Fruit fly (Drosophila melanogaster): Measurements from ENCODE around the gene Phlpp.

Phlpp gene

dm6 chr2L:19011895-19012645 lies 46.9 kb upstream of the Phlpp start (continued):
- peak; percentile 48 for TF ChIP-seq CG33213 (GFP tag; optimal IDR thresholded peaks at IDR 0.05)
- TF ChIP-seq Dek (tag; optimal IDR thresholded peaks at IDR 0.05), result peak; percentile 77
- TF ChIP-seq CG2120 (GFP tag; optimal IDR thresholded peaks at IDR 0.05), result peak; percentile 94
- peak; percentile 54 for TF ChIP-seq CG7987 (GFP tag; optimal IDR thresholded peaks at IDR 0.05)
- TF ChIP-seq trem (tag; optimal IDR thresholded peaks at IDR 0.05), result peak; percentile 36
- peak; percentile 75 for TF ChIP-seq CG18619 (GFP tag; optimal IDR thresholded peaks at IDR 0.05)
- TF ChIP-seq CG10565 (GFP tag; optimal IDR thresholded peaks at IDR 0.05), result no peak
- peak; percentile 75 for TF ChIP-seq peb (GFP tag; IDR thresholded peaks at IDR 0.05)
- peak; percentile 65; the same call in 1 of the 2 replicates for TF ChIP-seq Adf1 (GFP tag; IDR thresholded peaks at IDR 0.05)
- peak; percentile 85 for TF ChIP-seq CG13624 (GFP tag; optimal IDR thresholded peaks at IDR 0.05)
- no peak for TF ChIP-seq B-H2 (GFP tag; optimal IDR thresholded peaks at IDR 0.05)
- peak; percentile 16 for TF ChIP-seq CG6654 (GFP tag; optimal IDR thresholded peaks at IDR 0.05)
- no peak for TF ChIP-seq pita (GFP tag; optimal IDR thresholded peaks at IDR 0.05)
- no peak for TF ChIP-seq cato (GFP tag; optimal IDR thresholded peaks at IDR 0.05; ENCODE audit: borderline replicate concordance)
- peak; percentile 85 for TF ChIP-seq CG6689 (GFP tag; IDR thresholded peaks at IDR 0.05)
- TF ChIP-seq CG6765 (GFP tag; optimal IDR thresholded peaks at IDR 0.05), result peak; percentile 8
- TF ChIP-seq CG5953 (GFP tag; IDR thresholded peaks at IDR 0.05), result peak; percentile 82
- TF ChIP-seq dmrt11E (tag; optimal IDR thresholded peaks at IDR 0.05), result peak; percentile 30
- TF ChIP-seq cas (GFP tag; IDR thresholded peaks at IDR 0.05), result peak; percentile 83
- TF ChIP-seq trh (GFP tag; optimal IDR thresholded peaks at IDR 0.05), result no peak
- peak; percentile 75 for TF ChIP-seq CG3847 (GFP tag; IDR thresholded peaks at IDR 0.05)
- TF ChIP-seq CG9876 (GFP tag; optimal IDR thresholded peaks at IDR 0.05), result peak; percentile 62

dm6 chr2L:19012776-19013328 lies 46.1 kb upstream of the Phlpp start:
- TF ChIP-seq CG11723 (GFP tag; optimal IDR thresholded peaks at IDR 0.05) (no peak), Deaf1 (tag; optimal IDR thresholded peaks at IDR 0.05) (peak; percentile 42), CG18619 (GFP tag; optimal IDR thresholded peaks at IDR 0.05) (no peak), org-1 (GFP tag; optimal IDR thresholded peaks at IDR 0.05) (no peak), crol (GFP tag; IDR thresholded peaks at IDR 0.05) (peak; percentile 73), sd (tag; optimal IDR thresholded peaks at IDR 0.05) (peak; percentile 56), chinmo (GFP tag; IDR thresholded peaks at IDR 0.05; ENCODE audit: partially characterized antibody) (0 out of 4 replicates have a peak, but pooled peaks have one; percentile 40), Med (GFP tag) (no peak), Dref (GFP tag; IDR thresholded peaks at IDR 0.05) (0 out of 2 replicates have a peak, but pooled peaks have one; percentile 24), Rfx (GFP tag; IDR thresholded peaks at IDR 0.05) (peak; percentile 23; the same call in 1 of the 2 replicates), Hey (tag; optimal IDR thresholded peaks at IDR 0.05) (peak; percentile 88), Adf1 (GFP tag; IDR thresholded peaks at IDR 0.05) (peak; percentile 70), CG2202 (tag; optimal IDR thresholded peaks at IDR 0.05) (no peak), Fer2 (tag; optimal IDR thresholded peaks at IDR 0.05) (peak; percentile 28), CG4360 (GFP tag; IDR thresholded peaks at IDR 0.05) (0 out of 2 replicates have a peak, but pooled peaks have one; percentile 17), CG13894 (tag; optimal IDR thresholded peaks at IDR 0.05) (peak; percentile 41), NfI (GFP tag; optimal IDR thresholded peaks at IDR 0.05) (peak; percentile 20), hb (GFP tag; IDR thresholded peaks at IDR 0.05; ENCODE audit: partially characterized antibody) (0 out of 3 replicates have a peak, but pooled peaks have one; percentile 22), nerfin-1 (tag; optimal IDR thresholded peaks at IDR 0.05) (peak; percentile 19), CG15269 (tag; optimal IDR thresholded peaks at IDR 0.05) (no peak), abd-A (tag; optimal IDR thresholded peaks at IDR 0.05) (peak; percentile 93), mirr (GFP tag; optimal IDR thresholded peaks at IDR 0.05) (peak; percentile 63), CG31224 (GFP tag; IDR thresholded peaks at IDR 0.05) (no peak), CG10543 (GFP tag; optimal IDR thresholded peaks at IDR 0.05) (peak; percentile 89)

All from whole organism, embryonic.